Fruit fly (Drosophila melanogaster) whole organism, prepupa: ENCODE data around the gene OtopLa.

Experiments
- CG11294 ChIP-seq: fragments of 200-800 bp; sonication (Bioruptor generic); IDR thresholded peaks from 2 replicates; pipeline ENCODE4 v1.3.6; 2022; ENCODE audit warnings: missing biosample characterization, missing genetic modification characterization
- CG15336 ChIP-seq: fragments of 200-800 bp; sonication (Bioruptor generic); IDR thresholded peaks from 2 replicates; pipeline ENCODE4 v1.3.6; 2022; ENCODE audit warnings: missing biosample characterization, missing genetic modification characterization
- CG1621 ChIP-seq: fragments of 200-800 bp; sonication (Bioruptor generic); optimal IDR thresholded peaks from 3 replicates; lab custom pipeline; 2018; ENCODE audit warnings: missing biosample characterization, mild to moderate bottlenecking, missing genetic modification characterization
- CG16779 ChIP-seq: fragments of 200-800 bp; sonication (Bioruptor generic); optimal IDR thresholded peaks from 3 replicates; lab custom pipeline; 2017; ENCODE audit warnings: missing biosample characterization, mild to moderate bottlenecking, missing genetic modification characterization
- CG3032 ChIP-seq: fragments of 200-800 bp; optimal IDR thresholded peaks from 2 replicates; lab custom pipeline; 2019; ENCODE audit warnings: missing biosample characterization, mild to moderate bottlenecking, missing genetic modification characterization, moderate library complexity
- CG31627 ChIP-seq: fragments of 200-800 bp; sonication (Bioruptor generic); optimal IDR thresholded peaks from 3 replicates; lab custom pipeline; 2016; ENCODE audit warnings: missing biosample characterization, missing genetic modification characterization
- CG32006 ChIP-seq: fragments of 200-800 bp; sonication (Bioruptor generic); optimal IDR thresholded peaks from 3 replicates; lab custom pipeline; 2017; ENCODE audit warnings: missing biosample characterization, mild to moderate bottlenecking, missing genetic modification characterization
- CG34406 ChIP-seq: fragments of 200-800 bp; sonication (Bioruptor generic); optimal IDR thresholded peaks from 3 replicates; lab custom pipeline; 2016; ENCODE audit warnings: missing biosample characterization, missing genetic modification characterization
- CG3919 ChIP-seq: fragments of 200-800 bp; sonication (Bioruptor generic); optimal IDR thresholded peaks from 3 replicates; lab custom pipeline; 2016; ENCODE audit warnings: missing biosample characterization, missing genetic modification characterization
- CG4318 ChIP-seq: fragments of 200-800 bp; sonication (Bioruptor generic); optimal IDR thresholded peaks from 3 replicates; lab custom pipeline; 2017; ENCODE audit warnings: missing biosample characterization, mild to moderate bottlenecking, missing genetic modification characterization
- CG6276 ChIP-seq: fragments of 200-800 bp; sonication (Bioruptor generic); optimal IDR thresholded peaks from 2 replicates; lab custom pipeline; 2017; ENCODE audit warnings: missing biosample characterization, mild to moderate bottlenecking, missing genetic modification characterization
- CG6792 ChIP-seq: fragments of 200-800 bp; sonication (Bioruptor generic); optimal IDR thresholded peaks from 3 replicates; lab custom pipeline; 2016; ENCODE audit warnings: missing biosample characterization, missing genetic modification characterization
- CG6808 ChIP-seq: fragments of 200-800 bp; sonication (Bioruptor generic); optimal IDR thresholded peaks from 3 replicates; lab custom pipeline; 2017; ENCODE audit warnings: missing biosample characterization, missing genetic modification characterization, mild to moderate bottlenecking, moderate library complexity, missing genetic modification reagents
- CG6854 ChIP-seq: fragments of 200-800 bp; sonication (Bioruptor generic); optimal IDR thresholded peaks from 2 replicates; lab custom pipeline; 2017; ENCODE audit warnings: missing biosample characterization, mild to moderate bottlenecking, missing genetic modification characterization
- CG7368 ChIP-seq: fragments of 200-800 bp; sonication (Bioruptor generic); optimal IDR thresholded peaks from 3 replicates; lab custom pipeline; 2016; ENCODE audit warnings: missing biosample characterization, missing genetic modification characterization
- CG8319 ChIP-seq: fragments of 200-800 bp; sonication (Bioruptor generic); optimal IDR thresholded peaks from 3 replicates; lab custom pipeline; 2016; ENCODE audit warnings: missing biosample characterization, missing genetic modification characterization
- CG8632 ChIP-seq: fragments of 200-800 bp; sonication (Bioruptor generic); optimal IDR thresholded peaks from 3 replicates; lab custom pipeline; 2016; ENCODE audit warnings: missing biosample characterization, missing genetic modification characterization
- CG9139 ChIP-seq: fragments of 200-800 bp; sonication (Bioruptor generic); optimal IDR thresholded peaks from 3 replicates; lab custom pipeline; 2017; ENCODE audit warnings: missing biosample characterization, mild to moderate bottlenecking, missing genetic modification characterization
- Eip78C ChIP-seq: fragments of 200-800 bp; sonication (Bioruptor generic); peaks from one replicate; lab custom pipeline; 2016; ENCODE audit warnings: missing biosample characterization, missing genetic modification characterization
- Eip93F ChIP-seq: fragments of 200-800 bp; sonication (Bioruptor generic); optimal IDR thresholded peaks from 2 replicates; lab custom pipeline; 2016; ENCODE audit warnings: missing biosample characterization, mild to moderate bottlenecking, missing genetic modification characterization
- Ets21C ChIP-seq: fragments of 200-800 bp; sonication (Bioruptor generic); optimal IDR thresholded peaks from 3 replicates; lab custom pipeline; 2016; ENCODE audit warnings: missing biosample characterization, missing genetic modification characterization
- Ets96B ChIP-seq: fragments of 200-800 bp; optimal IDR thresholded peaks from 2 replicates; lab custom pipeline; 2019; ENCODE audit warnings: missing biosample characterization, mild to moderate bottlenecking, missing genetic modification characterization, moderate library complexity
- Gug ChIP-seq: fragments of 200-800 bp; sonication (Bioruptor generic); IDR thresholded peaks from 2 replicates; pipeline ENCODE4 v1.3.6; 2022; ENCODE audit warnings: missing biosample characterization, missing genetic modification characterization
- Hr38 ChIP-seq: sonication (Bioruptor generic); optimal IDR thresholded peaks from 2 replicates; lab custom pipeline; 2016; ENCODE audit warnings: missing biosample characterization, missing genetic modification characterization
- Hr4 ChIP-seq: fragments of 200-800 bp; sonication (Bioruptor generic); optimal IDR thresholded peaks from 3 replicates; lab custom pipeline; 2016; ENCODE audit warnings: missing biosample characterization, missing genetic modification characterization
- Lpt ChIP-seq: fragments of 200-800 bp; sonication (Bioruptor generic); optimal IDR thresholded peaks from 3 replicates; lab custom pipeline; 2016; ENCODE audit warnings: missing biosample characterization, missing genetic modification characterization
- OdsH ChIP-seq: fragments of 200-800 bp; sonication (Bioruptor generic); optimal IDR thresholded peaks from 3 replicates; lab custom pipeline; 2016; ENCODE audit warnings: missing biosample characterization, missing genetic modification characterization
- Smox ChIP-seq: fragments of 200-800 bp; sonication (Bioruptor generic); optimal IDR thresholded peaks from 3 replicates; lab custom pipeline; 2016; ENCODE audit warnings: missing biosample characterization, missing genetic modification characterization
- Sox102F ChIP-seq: fragments of 200-800 bp; sonication (Bioruptor generic); optimal IDR thresholded peaks from 2 replicates; lab custom pipeline; 2016; ENCODE audit warnings: missing biosample characterization, mild to moderate bottlenecking, missing genetic modification characterization
- Sox14 ChIP-seq: fragments of 200-800 bp; sonication (Bioruptor generic); optimal IDR thresholded peaks from 3 replicates; lab custom pipeline; 2016; ENCODE audit warnings: missing biosample characterization, missing genetic modification characterization
- Sox15 ChIP-seq: fragments of 200-800 bp; sonication (Bioruptor generic); optimal IDR thresholded peaks from 3 replicates; lab custom pipeline; 2016; ENCODE audit warnings: missing biosample characterization, missing genetic modification characterization
- achi ChIP-seq: fragments of 200-800 bp; sonication (Bioruptor generic); optimal IDR thresholded peaks from 3 replicates; lab custom pipeline; 2016; ENCODE audit warnings: missing biosample characterization, missing genetic modification characterization
- acj6 ChIP-seq: fragments of 200-800 bp; sonication (Bioruptor generic); optimal IDR thresholded peaks from 3 replicates; lab custom pipeline; 2016; ENCODE audit warnings: missing biosample characterization, missing genetic modification characterization
- cyc ChIP-seq: fragments of 200-800 bp; sonication (Bioruptor generic); optimal IDR thresholded peaks from 3 replicates; lab custom pipeline; 2016; ENCODE audit warnings: missing biosample characterization, missing genetic modification characterization
- dac ChIP-seq: fragments of 200-800 bp; sonication (Bioruptor generic); optimal IDR thresholded peaks from 2 replicates; lab custom pipeline; 2017; ENCODE audit warnings: missing biosample characterization, mild to moderate bottlenecking, missing genetic modification characterization
- dsx ChIP-seq: fragments of 200-800 bp; optimal IDR thresholded peaks from 3 replicates; lab custom pipeline; 2019; ENCODE audit warnings: missing biosample characterization, mild to moderate bottlenecking, missing genetic modification characterization, moderate library complexity; ENCODE audit not compliant: poor library complexity, severe bottlenecking
- eg ChIP-seq: fragments of 200-800 bp; sonication (Bioruptor generic); IDR thresholded peaks from 3 replicates; pipeline ENCODE4 v1.3.6; 2022; ENCODE audit warnings: missing biosample characterization, missing genetic modification characterization
- esn ChIP-seq: fragments of 200-800 bp; sonication (Bioruptor generic); optimal IDR thresholded peaks from 2 replicates; lab custom pipeline; 2016; ENCODE audit warnings: missing biosample characterization, mild to moderate bottlenecking, missing genetic modification characterization, moderate library complexity
- fd59A ChIP-seq: fragments of 200-800 bp; sonication (Bioruptor generic); optimal IDR thresholded peaks from 2 replicates; lab custom pipeline; 2017; ENCODE audit warnings: missing biosample characterization, mild to moderate bottlenecking, missing genetic modification characterization, missing genetic modification reagents
- fkh ChIP-seq: fragments of 200-800 bp; sonication (Bioruptor generic); optimal IDR thresholded peaks from 3 replicates; lab custom pipeline; 2017; ENCODE audit warnings: missing biosample characterization, mild to moderate bottlenecking, missing genetic modification characterization, moderate library complexity
- lz ChIP-seq: fragments of 200-800 bp; sonication (Bioruptor generic); optimal IDR thresholded peaks from 3 replicates; lab custom pipeline; 2016; ENCODE audit warnings: missing biosample characterization, missing genetic modification characterization
- net ChIP-seq: fragments of 200-800 bp; sonication (Bioruptor generic); optimal IDR thresholded peaks from 3 replicates; lab custom pipeline; 2016; ENCODE audit warnings: missing biosample characterization, missing genetic modification characterization
- pdm3 ChIP-seq: fragments of 200-800 bp; sonication (Bioruptor generic); optimal IDR thresholded peaks from 3 replicates; lab custom pipeline; 2016; ENCODE audit warnings: missing biosample characterization, missing genetic modification characterization
- salr ChIP-seq, 2 experiments: fragments of 200-800 bp; sonication (Bioruptor generic); optimal IDR thresholded peaks; 3 replicates each; lab custom pipeline; 2016 to 2018; ENCODE audit warnings: missing biosample characterization in 2 of 2, missing genetic modification characterization in 2 of 2, mild to moderate bottlenecking in 1 of 2
- spab ChIP-seq: fragments of 200-800 bp; sonication (Bioruptor generic); optimal IDR thresholded peaks from 2 replicates; lab custom pipeline; 2017; ENCODE audit warnings: missing biosample characterization, mild to moderate bottlenecking, missing genetic modification characterization, missing genetic modification reagents
- svp ChIP-seq: fragments of 200-800 bp; sonication (Bioruptor generic); peaks from one replicate; lab custom pipeline; 2016; ENCODE audit warnings: missing biosample characterization, missing genetic modification characterization
- vri ChIP-seq: fragments of 200-800 bp; sonication (Bioruptor generic); optimal IDR thresholded peaks from 3 replicates; lab custom pipeline; 2016; ENCODE audit warnings: missing biosample characterization, mild to moderate bottlenecking, missing genetic modification characterization

The OtopLa gene

DNA sequence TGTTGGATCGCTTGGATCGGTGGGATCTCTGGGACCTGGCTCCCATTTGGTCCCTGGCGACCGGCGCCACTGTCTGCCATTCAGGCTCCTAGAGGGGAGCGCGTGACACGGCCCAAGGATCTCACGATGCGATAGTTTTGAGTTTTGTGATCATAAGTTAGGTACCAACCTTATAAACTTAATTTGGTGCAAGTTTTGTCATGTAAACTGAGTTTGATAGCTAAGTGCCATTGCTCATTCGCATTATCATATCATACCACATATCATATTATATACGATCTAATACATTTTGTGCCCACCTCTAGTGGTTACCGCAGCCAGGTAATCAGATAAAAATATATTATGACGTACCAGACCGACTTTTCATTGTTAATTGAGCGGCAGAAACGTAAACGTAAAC, 47.7 kb upstream of the OtopLa start (continued):
- TF ChIP-seq CG34406 (GFP tag; lab: Kevin White, UChicago) (no peak), CG8319 (no peak), Ets96B (tag; lab: Kevin White, UChicago) (peak; percentile 84), CG9139 (no peak), CG3032 (peak; percentile 86), Sox15 (no peak), CG15336 (no peak)

DNA sequence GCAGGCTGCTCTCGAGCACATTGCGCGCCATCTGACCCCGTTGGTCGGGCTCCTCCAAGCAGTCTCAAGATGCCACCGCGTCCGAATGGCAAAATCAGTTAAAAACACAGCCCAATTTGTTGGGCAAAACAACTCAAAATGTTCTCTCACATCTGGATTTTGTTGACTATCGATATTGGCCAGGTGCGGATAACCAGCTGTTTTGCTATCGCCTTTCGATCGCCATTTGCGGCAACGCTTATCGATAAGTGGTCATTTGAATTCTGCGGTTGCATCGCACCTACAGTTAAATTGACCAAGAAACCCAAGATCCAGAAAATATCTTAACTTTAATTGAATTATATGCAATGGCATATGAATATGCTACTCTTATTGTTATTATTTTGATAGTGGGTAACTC, 46.7 kb upstream of the OtopLa start, which contains the start of gene CG3149:
Gene CG3149 (minus strand): TSS at position 171 of the 400 bp plus-strand sequence.
- no peak for TF ChIP-seq Sox14 (GFP tag; lab: Kevin White, UChicago)
- no peak for TF ChIP-seq CG31627 (GFP tag; lab: Kevin White, UChicago)
- no peak for TF ChIP-seq CG6854
- no peak for TF ChIP-seq CG8319
- no peak for TF ChIP-seq CG34406 (GFP tag; lab: Kevin White, UChicago)
- TF ChIP-seq Eip78C (GFP tag; lab: Kevin White, UChicago), result peak; percentile 45
- no peak for TF ChIP-seq dsx (GFP tag; lab: Kevin White, UChicago)
- no peak for TF ChIP-seq CG6276 (GFP tag; lab: Kevin White, UChicago)

DNA sequence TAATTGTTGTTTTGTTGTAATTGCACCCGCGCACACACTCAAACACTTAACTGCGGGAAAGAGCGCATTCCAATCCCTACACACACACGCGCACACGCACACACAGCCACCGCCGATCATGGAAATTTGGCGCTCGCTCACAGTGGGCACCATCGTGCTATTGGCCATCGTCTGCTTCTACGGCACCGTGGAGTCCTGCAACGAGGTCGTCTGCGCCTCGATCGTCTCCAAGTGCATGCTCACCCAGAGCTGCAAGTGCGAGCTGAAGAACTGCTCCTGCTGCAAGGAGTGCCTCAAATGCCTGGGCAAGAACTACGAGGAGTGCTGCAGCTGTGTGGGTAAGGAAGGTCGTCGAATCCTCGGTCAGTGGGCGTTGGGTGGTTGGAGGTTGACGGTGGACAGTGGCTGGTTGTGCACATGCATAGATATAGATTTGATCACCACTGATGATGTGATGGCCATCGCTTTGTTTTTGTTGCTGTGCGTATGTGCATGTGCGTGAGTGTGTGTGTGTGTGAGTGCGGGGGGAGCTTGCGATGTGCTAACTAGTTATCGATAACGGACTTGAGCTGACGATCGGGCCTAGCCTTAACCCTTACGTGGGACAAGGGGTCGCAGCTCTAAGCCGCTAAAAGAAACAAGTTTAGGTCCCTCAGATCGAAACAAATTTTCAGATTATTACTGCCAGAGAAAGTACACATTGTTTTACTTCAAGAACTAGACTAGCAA, 42.5 kb upstream of the OtopLa start:
- TF ChIP-seq Ets96B (tag; lab: Kevin White, UChicago) (no peak), CG6792 (GFP tag; lab: Kevin White, UChicago) (no peak), fkh (GFP tag; lab: Kevin White, UChicago) (no peak), Sox14 (GFP tag; lab: Kevin White, UChicago) (no peak), CG1621 (no peak), svp (GFP tag; lab: Kevin White, UChicago) (peak; percentile 51), Eip93F (GFP tag; lab: Kevin White, UChicago) (no peak), Ets21C (GFP tag; lab: Kevin White, UChicago) (no peak), CG9139 (no peak), CG31627 (GFP tag; lab: Kevin White, UChicago) (no peak), pdm3 (GFP tag; lab: Kevin White, UChicago) (no peak), Gug (no peak), dac (GFP tag; lab: Kevin White, UChicago) (no peak), net (no peak), Sox102F (GFP tag; lab: Kevin White, UChicago) (no peak), achi (GFP tag; lab: Kevin White, UChicago) (no peak), CG16779 (tag; lab: Kevin White, UChicago) (peak; percentile 6), salr (GFP tag; optimal IDR thresholded peaks at IDR 0.05; lab: Kevin White, UChicago) (no peak), CG6276 (GFP tag; lab: Kevin White, UChicago) (no peak), OdsH (GFP tag; lab: Kevin White, UChicago) (no peak), lz (GFP tag; lab: Kevin White, UChicago) (no peak), Eip78C (GFP tag; lab: Kevin White, UChicago) (peak; percentile 78), cyc (no peak), Lpt (GFP tag; lab: Kevin White, UChicago) (no peak), CG8632 (GFP tag; lab: Kevin White, UChicago) (no peak), CG11294 (GFP tag; lab: Robert Waterston, UW) (no peak), fd59A (GFP tag; lab: Kevin White, UChicago) (no peak), dsx (GFP tag; lab: Kevin White, UChicago) (no peak), Hr38 (GFP tag; lab: Kevin White, UChicago) (no peak), CG32006 (GFP tag; lab: Kevin White, UChicago) (peak; percentile 37), vri (no peak), CG4318 (no peak), spab (no peak), CG3919 (GFP tag; lab: Kevin White, UChicago) (no peak), esn (GFP tag; lab: Kevin White, UChicago) (no peak), acj6 (GFP tag; lab: Kevin White, UChicago) (no peak), CG6808 (GFP tag; lab: Kevin White, UChicago) (peak; percentile 5), Hr4 (no peak), CG6854 (no peak), Smox (GFP tag; lab: Kevin White, UChicago) (no peak), eg (GFP tag; lab: Robert Waterston, UW) (no peak), CG7368 (GFP tag; lab: Kevin White, UChicago) (no peak)
